Worm (Caenorhabditis elegans): ENCODE data around the gene ubc-21.

ce11 chrX:8917730-8918129 lies 48.3 kb downstream of the ubc-21 start:
- TF ChIP-seq R02D3.7 (tag; optimal IDR thresholded peaks at IDR 0.05) (no peak), aly-2 (tag; optimal IDR thresholded peaks at IDR 0.05) (no peak), ztf-11 (tag; optimal IDR thresholded peaks at IDR 0.05) (no peak), snpc-4 (tag; optimal IDR thresholded peaks at IDR 0.05) (no peak), ceh-82 (tag; optimal IDR thresholded peaks at IDR 0.05) (no peak), unc-62 (GFP tag; optimal IDR thresholded peaks at IDR 0.05) (no peak), ceh-9 (tag; optimal IDR thresholded peaks at IDR 0.05) (no peak), nhr-76 (tag; optimal IDR thresholded peaks at IDR 0.05) (no peak), mdl-1 (tag; optimal IDR thresholded peaks at IDR 0.05) (no peak), nhr-43 (tag; optimal IDR thresholded peaks at IDR 0.05; ENCODE audit: poor library complexity, severe bottlenecking) (no peak), nhr-12 (tag; optimal IDR thresholded peaks at IDR 0.05) (no peak), lin-39 (tag; optimal IDR thresholded peaks at IDR 0.05) (no peak), unc-39 (tag; optimal IDR thresholded peaks at IDR 0.05) (no peak)
